Worm (Caenorhabditis elegans): ENCODE data around the gene Y97E10AR.2.

The Y97E10AR.2 gene

DNA sequence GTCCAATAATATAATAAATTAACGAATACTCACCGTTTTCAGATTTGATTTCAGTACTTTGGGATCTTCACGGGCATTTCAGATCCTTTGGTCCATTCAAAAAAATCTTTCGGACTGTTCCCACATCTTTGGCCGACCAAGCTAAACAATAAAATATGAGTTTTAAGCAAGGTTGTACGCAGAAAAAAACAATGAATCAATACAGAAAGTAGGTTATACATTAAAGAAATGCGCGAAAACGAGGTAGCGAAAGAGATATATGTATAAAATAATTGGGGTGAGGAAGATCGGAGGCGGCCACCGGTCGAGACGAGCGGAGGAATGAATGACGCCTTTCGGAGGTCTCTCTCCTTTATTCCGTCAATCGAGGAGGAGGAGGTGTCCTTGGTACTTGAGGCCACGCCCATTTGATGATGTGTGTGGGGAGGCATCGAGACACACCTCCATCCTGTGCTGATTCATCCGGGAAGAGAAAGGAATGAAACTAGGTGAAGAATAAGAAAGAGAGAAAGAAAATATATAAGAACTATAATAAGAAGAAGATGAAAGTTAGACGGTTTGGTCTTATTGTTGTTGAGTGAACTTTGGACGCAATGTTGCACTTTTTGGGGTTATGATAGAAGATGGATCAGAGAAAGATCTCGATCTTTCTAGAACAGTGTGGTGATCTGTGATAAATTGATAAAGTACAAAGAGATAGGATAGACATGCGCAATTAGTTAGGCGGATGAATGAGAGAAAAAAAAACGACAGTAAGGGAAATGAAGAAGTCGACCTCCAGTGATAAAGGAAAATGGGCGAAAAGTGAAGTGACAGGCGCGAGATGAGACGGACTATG lies 44.5 kb downstream of the Y97E10AR.2 start (continued):
- TF ChIP-seq nhr-102 (tag; optimal IDR thresholded peaks at IDR 0.05) (no peak), unc-130 (GFP tag; optimal IDR thresholded peaks at IDR 0.05) (no peak), dpl-1 (GFP tag; optimal IDR thresholded peaks at IDR 0.05) (peak; percentile 8), nhr-111 (GFP tag; optimal IDR thresholded peaks at IDR 0.05) (no peak), daf-19 (GFP tag; conservative IDR thresholded peaks at IDR 0.05) (no peak), T20F7.1 (GFP tag; optimal IDR thresholded peaks at IDR 0.05) (no peak), hif-1 (tag; optimal IDR thresholded peaks at IDR 0.05) (no peak), lin-1 (GFP tag; IDR thresholded peaks at IDR 0.05) (no peak), mxl-3 (GFP tag; optimal IDR thresholded peaks at IDR 0.05) (peak; percentile 17), unc-62 (GFP tag; optimal IDR thresholded peaks at IDR 0.05 in 1 of 2) (no peak), unc-62 (tag; optimal IDR thresholded peaks at IDR 0.05) (no peak), nhr-42 (GFP tag; IDR thresholded peaks at IDR 0.05) (no peak), nhr-28 (tag; optimal IDR thresholded peaks at IDR 0.05) (peak; percentile 43), cey-2 (tag; optimal IDR thresholded peaks at IDR 0.05; ENCODE audit: borderline replicate concordance, insufficient read depth) (no peak), Y105C5A.15 (GFP tag; IDR thresholded peaks at IDR 0.05) (no peak), zfp-3 (GFP tag; conservative IDR thresholded peaks at IDR 0.05) (no peak), attf-4 (tag; optimal IDR thresholded peaks at IDR 0.05) (no peak), dmd-6 (GFP tag; IDR thresholded peaks at IDR 0.05) (0 out of 2 replicates have a peak, but pooled peaks have one; percentile 13), zfp-2 (tag; optimal IDR thresholded peaks at IDR 0.05) (no peak), F37D6.2 (tag; optimal IDR thresholded peaks at IDR 0.05) (no peak), skn-1 (tag; optimal IDR thresholded peaks at IDR 0.05) (no peak), Y5F2A.4 (GFP tag; optimal IDR thresholded peaks at IDR 0.05) (no peak), arid-1 (GFP tag; conservative IDR thresholded peaks at IDR 0.05) (no peak), mdt-29 (GFP tag; IDR thresholded peaks at IDR 0.05) (peak; percentile 73; the same call in 1 of the 2 replicates), ces-1 (GFP tag; optimal IDR thresholded peaks at IDR 0.05) (no peak), dmd-9 (GFP tag; IDR thresholded peaks at IDR 0.05) (no peak), zag-1 (tag; optimal IDR thresholded peaks at IDR 0.05) (no peak), dmd-8 (GFP tag; IDR thresholded peaks at IDR 0.05) (no peak), madf-9 (GFP tag; conservative IDR thresholded peaks at IDR 0.05) (no peak), ZK337.2 (GFP tag; IDR thresholded peaks at IDR 0.05) (no peak), lsy-2 (tag; optimal IDR thresholded peaks at IDR 0.05) (peak in 1 of 2 experiments; percentile 60), lin-29 (GFP tag; IDR thresholded peaks at IDR 0.05) (no peak), fkh-10 (GFP tag; optimal IDR thresholded peaks at IDR 0.05) (no peak)

DNA sequence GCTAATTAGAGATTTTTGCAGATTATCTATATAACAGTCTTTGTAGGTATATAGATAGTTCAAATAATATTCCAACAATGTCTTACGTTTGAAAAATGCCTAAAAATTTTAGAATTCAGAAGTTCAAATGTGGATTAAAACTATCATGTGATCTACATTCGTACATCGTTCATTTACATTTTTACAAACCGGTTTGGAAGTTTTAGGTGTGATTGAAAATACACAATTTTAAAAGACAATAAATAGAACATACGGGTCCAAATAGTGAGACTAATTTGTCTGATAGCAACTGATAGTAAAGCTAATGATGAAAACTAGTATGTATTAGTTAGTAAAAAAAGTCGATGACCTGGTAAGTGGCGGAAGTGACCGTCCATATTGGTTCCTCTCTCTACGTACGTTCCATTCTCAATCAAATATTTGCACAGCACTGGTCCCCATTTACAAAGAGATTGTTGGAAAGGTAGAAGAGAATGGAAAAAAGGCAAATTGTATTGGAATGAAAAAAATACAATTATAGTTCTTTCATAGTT lies 45.4 kb downstream of the Y97E10AR.2 start:
- TF ChIP-seq ztf-7 (tag; optimal IDR thresholded peaks at IDR 0.05) (no peak), spr-3 (GFP tag; optimal IDR thresholded peaks at IDR 0.05) (no peak), unc-62 (GFP tag; optimal IDR thresholded peaks at IDR 0.05 in 1 of 2) (peak in 1 of 2 experiments; percentile 94), unc-62 (tag; optimal IDR thresholded peaks at IDR 0.05) (no peak), cey-2 (tag; optimal IDR thresholded peaks at IDR 0.05; ENCODE audit: borderline replicate concordance, insufficient read depth) (no peak), dpl-1 (GFP tag; optimal IDR thresholded peaks at IDR 0.05) (no peak), hif-1 (tag; optimal IDR thresholded peaks at IDR 0.05) (no peak)

DNA sequence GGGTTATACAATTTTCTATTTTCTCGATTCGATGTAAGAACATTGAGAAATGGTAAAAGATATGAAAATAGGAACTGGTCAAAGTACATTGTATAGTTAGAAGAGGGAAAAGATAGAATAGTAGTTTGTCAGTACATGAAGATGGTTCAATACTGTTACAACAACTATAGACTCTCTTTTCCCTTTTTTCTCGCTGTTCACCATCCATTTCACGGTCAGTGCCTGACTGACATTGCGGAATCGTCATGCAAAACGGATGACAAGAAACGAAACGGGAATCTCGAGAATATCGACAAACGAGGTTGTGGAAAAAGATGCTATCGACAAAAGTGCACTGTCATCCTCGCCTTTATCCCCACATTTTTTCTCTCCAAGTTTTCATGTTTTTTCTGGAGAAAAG lies 47.7 kb downstream of the Y97E10AR.2 start:
- TF ChIP-seq aha-1 (tag) (peak; percentile 60), dpl-1 (GFP tag; optimal IDR thresholded peaks at IDR 0.05) (no peak), nhr-11 (tag; optimal IDR thresholded peaks at IDR 0.05) (no peak), lir-3 (tag; optimal IDR thresholded peaks at IDR 0.05) (no peak), aly-2 (tag; optimal IDR thresholded peaks at IDR 0.05) (no peak), vab-7 (GFP tag; IDR thresholded peaks at IDR 0.05) (no peak), duxl-1 (tag; optimal IDR thresholded peaks at IDR 0.05; ENCODE audit: poor library complexity) (no peak), unc-62 (GFP tag; optimal IDR thresholded peaks at IDR 0.05 in 1 of 2) (peak in 1 of 2 experiments; percentile 60), unc-62 (tag; optimal IDR thresholded peaks at IDR 0.05) (no peak), ama-1 (optimal IDR thresholded peaks at IDR 0.05) (no peak), nhr-10 (tag; optimal IDR thresholded peaks at IDR 0.05) (no peak), zfp-2 (tag; optimal IDR thresholded peaks at IDR 0.05) (no peak), nhr-6 (tag; optimal IDR thresholded peaks at IDR 0.05) (no peak), mdt-29 (GFP tag; IDR thresholded peaks at IDR 0.05) (no peak)

Data from whole organism, L4 larva.